Worm (Caenorhabditis elegans): ENCODE data around the gene gnrr-7.

Gene gnrr-7

ce11 chrX:11185498-11185897 lies at the start of gene gnrr-7:
Gene gnrr-7, plus strand, starts transcription at chrX:11185798.
- TF ChIP-seq ref-1 (GFP tag; conservative IDR thresholded peaks at IDR 0.05) (no peak), ztf-23 (GFP tag; IDR thresholded peaks at IDR 0.05) (no peak), flt-1 (GFP tag; IDR thresholded peaks at IDR 0.05) (no peak), ztf-29 (GFP tag; IDR thresholded peaks at IDR 0.05) (no peak), med-1 (GFP tag; optimal IDR thresholded peaks at IDR 0.05; ENCODE audit: insufficient read depth) (no peak), T22C8.4 (GFP tag; IDR thresholded peaks at IDR 0.05) (no peak)

- TF ChIP-seq ztf-23 (GFP tag; IDR thresholded peaks at IDR 0.05) = no peak
- no peak for TF ChIP-seq klf-2 (GFP tag; conservative IDR thresholded peaks at IDR 0.05)
- TF ChIP-seq med-1 (GFP tag; optimal IDR thresholded peaks at IDR 0.05; ENCODE audit: insufficient read depth) = no peak
- TF ChIP-seq ref-1 (GFP tag; conservative IDR thresholded peaks at IDR 0.05) = no peak
- TF ChIP-seq T22C8.4 (GFP tag; IDR thresholded peaks at IDR 0.05) = no peak
- TF ChIP-seq ztf-29 (GFP tag; IDR thresholded peaks at IDR 0.05) = no peak
- no peak for TF ChIP-seq tab-1 (GFP tag; IDR thresholded peaks at IDR 0.05)
These were observed 48.6 kb upstream of the gnrr-7 start for ce11 chrX:11136988-11137387.

- no peak for TF ChIP-seq flt-1 (GFP tag; IDR thresholded peaks at IDR 0.05)
- TF ChIP-seq ref-1 (GFP tag; conservative IDR thresholded peaks at IDR 0.05) = no peak
- TF ChIP-seq cog-1 (tag; optimal IDR thresholded peaks at IDR 0.05) = no peak
- no peak for TF ChIP-seq klf-2 (GFP tag; conservative IDR thresholded peaks at IDR 0.05)
- TF ChIP-seq med-1 (GFP tag; optimal IDR thresholded peaks at IDR 0.05; ENCODE audit: insufficient read depth) = no peak
- TF ChIP-seq tab-1 (GFP tag; IDR thresholded peaks at IDR 0.05) = no peak
- no peak for TF ChIP-seq ztf-29 (GFP tag; IDR thresholded peaks at IDR 0.05)
- no peak for TF ChIP-seq T22C8.4 (GFP tag; IDR thresholded peaks at IDR 0.05)
- TF ChIP-seq ztf-23 (GFP tag; IDR thresholded peaks at IDR 0.05) = no peak
These were observed 48.0 kb upstream of the gnrr-7 start for ce11 chrX:11137632-11138031.

- TF ChIP-seq ztf-23 (GFP tag; IDR thresholded peaks at IDR 0.05) = no peak
- TF ChIP-seq T22C8.4 (GFP tag; IDR thresholded peaks at IDR 0.05) = no peak
- no peak for TF ChIP-seq tab-1 (GFP tag; IDR thresholded peaks at IDR 0.05)
- TF ChIP-seq cog-1 (tag; optimal IDR thresholded peaks at IDR 0.05) = no peak
- TF ChIP-seq klf-2 (GFP tag; conservative IDR thresholded peaks at IDR 0.05) = no peak
- no peak for TF ChIP-seq med-1 (GFP tag; optimal IDR thresholded peaks at IDR 0.05; ENCODE audit: insufficient read depth)
- no peak for TF ChIP-seq ref-1 (GFP tag; conservative IDR thresholded peaks at IDR 0.05)
- TF ChIP-seq ztf-29 (GFP tag; IDR thresholded peaks at IDR 0.05) = no peak
- TF ChIP-seq flt-1 (GFP tag; IDR thresholded peaks at IDR 0.05) = no peak
These were observed 34.1 kb upstream of the gnrr-7 start for ce11 chrX:11151494-11151893.

- TF ChIP-seq ref-1 (GFP tag; conservative IDR thresholded peaks at IDR 0.05) = no peak
These were observed 32.9 kb upstream of the gnrr-7 start, which contains the start of the genes C05C9.3 and C05C9.2 for ce11 chrX:11152720-11153119. Gene C05C9.3, minus strand, starts transcription at chrX:11152820. Gene C05C9.2, plus strand, starts transcription at chrX:11153065.

ce11 chrX:11160537-11160936 lies 25.1 kb upstream of the gnrr-7 start, which contains the start of gene C05C9.1:
Gene C05C9.1, plus strand, starts transcription at chrX:11160837.
- no peak for TF ChIP-seq ref-1 (GFP tag; conservative IDR thresholded peaks at IDR 0.05)
- no peak for TF ChIP-seq klf-2 (GFP tag; conservative IDR thresholded peaks at IDR 0.05)
- no peak for TF ChIP-seq tab-1 (GFP tag; IDR thresholded peaks at IDR 0.05)
- TF ChIP-seq flt-1 (GFP tag; IDR thresholded peaks at IDR 0.05) = no peak
- TF ChIP-seq cog-1 (tag; optimal IDR thresholded peaks at IDR 0.05) = no peak
- TF ChIP-seq ztf-23 (GFP tag; IDR thresholded peaks at IDR 0.05) = no peak
- no peak for TF ChIP-seq T22C8.4 (GFP tag; IDR thresholded peaks at IDR 0.05)
- TF ChIP-seq med-1 (GFP tag; optimal IDR thresholded peaks at IDR 0.05; ENCODE audit: insufficient read depth) = no peak
- no peak for TF ChIP-seq ztf-29 (GFP tag; IDR thresholded peaks at IDR 0.05)

- no peak for TF ChIP-seq ztf-29 (GFP tag; IDR thresholded peaks at IDR 0.05)
- TF ChIP-seq cog-1 (tag; optimal IDR thresholded peaks at IDR 0.05) = no peak
- no peak for TF ChIP-seq med-1 (GFP tag; optimal IDR thresholded peaks at IDR 0.05; ENCODE audit: insufficient read depth)
- TF ChIP-seq flt-1 (GFP tag; IDR thresholded peaks at IDR 0.05) = no peak
- no peak for TF ChIP-seq T22C8.4 (GFP tag; IDR thresholded peaks at IDR 0.05)
- TF ChIP-seq ref-1 (GFP tag; conservative IDR thresholded peaks at IDR 0.05) = no peak
- TF ChIP-seq ztf-23 (GFP tag; IDR thresholded peaks at IDR 0.05) = no peak
- no peak for TF ChIP-seq klf-2 (GFP tag; conservative IDR thresholded peaks at IDR 0.05)
- no peak for TF ChIP-seq tab-1 (GFP tag; IDR thresholded peaks at IDR 0.05)
These were observed 22.6 kb upstream of the gnrr-7 start for ce11 chrX:11162778-11163584.

- TF ChIP-seq klf-2 (GFP tag; conservative IDR thresholded peaks at IDR 0.05) = no peak
- TF ChIP-seq cog-1 (tag; optimal IDR thresholded peaks at IDR 0.05) = no peak
- TF ChIP-seq ztf-23 (GFP tag; IDR thresholded peaks at IDR 0.05) = no peak
- TF ChIP-seq T22C8.4 (GFP tag; IDR thresholded peaks at IDR 0.05) = no peak
- TF ChIP-seq ztf-29 (GFP tag; IDR thresholded peaks at IDR 0.05) = no peak
- TF ChIP-seq ref-1 (GFP tag; conservative IDR thresholded peaks at IDR 0.05) = no peak
- no peak for TF ChIP-seq tab-1 (GFP tag; IDR thresholded peaks at IDR 0.05)
- no peak for TF ChIP-seq med-1 (GFP tag; optimal IDR thresholded peaks at IDR 0.05; ENCODE audit: insufficient read depth)
- no peak for TF ChIP-seq flt-1 (GFP tag; IDR thresholded peaks at IDR 0.05)
These were observed 7.0 kb upstream of the gnrr-7 start, which contains the start of gene gnrr-6 for ce11 chrX:11178599-11178998. Gene gnrr-6, plus strand, starts transcription at chrX:11178899.

- no peak for TF ChIP-seq ztf-29 (GFP tag; IDR thresholded peaks at IDR 0.05)
- TF ChIP-seq klf-2 (GFP tag; conservative IDR thresholded peaks at IDR 0.05) = no peak
- no peak for TF ChIP-seq flt-1 (GFP tag; IDR thresholded peaks at IDR 0.05)
- TF ChIP-seq tab-1 (GFP tag; IDR thresholded peaks at IDR 0.05) = no peak
- TF ChIP-seq T22C8.4 (GFP tag; IDR thresholded peaks at IDR 0.05) = no peak
- no peak for TF ChIP-seq med-1 (GFP tag; optimal IDR thresholded peaks at IDR 0.05; ENCODE audit: insufficient read depth)
- TF ChIP-seq ref-1 (GFP tag; conservative IDR thresholded peaks at IDR 0.05) = no peak
- no peak for TF ChIP-seq ztf-23 (GFP tag; IDR thresholded peaks at IDR 0.05)
- TF ChIP-seq cog-1 (tag; optimal IDR thresholded peaks at IDR 0.05) = no peak
These were observed 3.9 kb downstream of the gnrr-7 start, which contains the start of gene F13D2.1 for ce11 chrX:11189515-11189914. Gene F13D2.1, minus strand, starts transcription at chrX:11189615.
